Fruit fly (Drosophila melanogaster) whole organism, embryonic: ENCODE results near the gene CG5381.

Experiments used
- B-H2 ChIP-seq: fragments of 200-800 bp; sonication (Bioruptor generic); optimal IDR thresholded peaks from 2 replicates; lab custom pipeline; 2018; ENCODE audit warnings: missing biosample characterization, mild to moderate bottlenecking, missing genetic modification characterization
- CG10267 ChIP-seq: fragments of 200-800 bp; sonication (Bioruptor generic); optimal IDR thresholded peaks from 2 replicates; lab custom pipeline; 2018; ENCODE audit warnings: missing biosample characterization, mild to moderate bottlenecking, missing genetic modification characterization, moderate library complexity
- CG11504 ChIP-seq: fragments of 200-800 bp; sonication (Bioruptor generic); optimal IDR thresholded peaks from 3 replicates; lab custom pipeline; 2019; ENCODE audit warnings: missing biosample characterization, mild to moderate bottlenecking, missing genetic modification characterization, moderate library complexity
- CG12071 ChIP-seq: fragments of 200-800 bp; sonication (Bioruptor generic); optimal IDR thresholded peaks from 3 replicates; lab custom pipeline; 2018; ENCODE audit warnings: missing biosample characterization, mild to moderate bottlenecking, missing genetic modification characterization
- CG12659 ChIP-seq: fragments of 200-800 bp; sonication (Bioruptor generic); optimal IDR thresholded peaks from 3 replicates; lab custom pipeline; 2017; ENCODE audit warnings: mild to moderate bottlenecking, missing biosample characterization, missing genetic modification reagents, missing genetic modification characterization
- CG13775 ChIP-seq: fragments of 200-800 bp; sonication (Bioruptor generic); optimal IDR thresholded peaks from 3 replicates; lab custom pipeline; 2017; ENCODE audit warnings: missing biosample characterization, mild to moderate bottlenecking, missing genetic modification characterization
- CG18011 ChIP-seq: fragments of 200-800 bp; sonication (Bioruptor generic); optimal IDR thresholded peaks from 2 replicates; lab custom pipeline; 2017; ENCODE audit warnings: missing biosample characterization, missing genetic modification characterization, mild to moderate bottlenecking, moderate library complexity, missing genotype
- CG30020 ChIP-seq: fragments of 200-800 bp; optimal IDR thresholded peaks from 2 replicates; lab custom pipeline; 2019; ENCODE audit warnings: missing biosample characterization, mild to moderate bottlenecking, missing genetic modification characterization, moderate library complexity
- CG30403 ChIP-seq: fragments of 200-800 bp; sonication (Bioruptor generic); optimal IDR thresholded peaks from 3 replicates; lab custom pipeline; 2016; ENCODE audit warnings: missing biosample characterization, missing genetic modification characterization
- CG31365 ChIP-seq: fragments of 200-800 bp; sonication (Bioruptor generic); optimal IDR thresholded peaks from 2 replicates; lab custom pipeline; 2018; ENCODE audit warnings: missing biosample characterization, mild to moderate bottlenecking, missing genetic modification characterization
- CG31441 ChIP-seq: fragments of 200-800 bp; sonication (Bioruptor generic); IDR thresholded peaks from 2 replicates; pipeline ENCODE4 v1.3.6; 2022; ENCODE audit warnings: missing biosample characterization, missing genetic modification characterization
- CG3281 ChIP-seq: fragments of 200-800 bp; sonication (Bioruptor generic); optimal IDR thresholded peaks from 3 replicates; lab custom pipeline; 2017; ENCODE audit warnings: missing biosample characterization, mild to moderate bottlenecking, missing genetic modification characterization
- CG3407 ChIP-seq: fragments of 200-800 bp; sonication (Bioruptor generic); optimal IDR thresholded peaks from 2 replicates; lab custom pipeline; 2018; ENCODE audit warnings: missing biosample characterization, mild to moderate bottlenecking, missing genetic modification characterization
- CG42726 ChIP-seq: fragments of 200-800 bp; sonication (Bioruptor generic); IDR thresholded peaks from 2 replicates; pipeline ENCODE4 v1.3.6; 2022; ENCODE audit warnings: missing biosample characterization, missing genetic modification characterization; ENCODE audit not compliant: partially characterized antibody
- CG4282 ChIP-seq: fragments of 200-800 bp; sonication (Bioruptor generic); optimal IDR thresholded peaks from 2 replicates; lab custom pipeline; 2016; ENCODE audit warnings: missing biosample characterization, missing genetic modification characterization
- CG4617 ChIP-seq: fragments of 200-800 bp; sonication (Bioruptor generic); optimal IDR thresholded peaks from 3 replicates; lab custom pipeline; 2016; ENCODE audit warnings: missing biosample characterization, missing genetic modification characterization, borderline replicate concordance
- CG5953 ChIP-seq: fragments of 200-800 bp; sonication (Bioruptor generic); IDR thresholded peaks from 2 replicates; pipeline ENCODE4 v1.3.6; 2022; ENCODE audit warnings: missing biosample characterization, missing genetic modification characterization
- CG6175 ChIP-seq: fragments of 200-800 bp; sonication (Bioruptor generic); IDR thresholded peaks from 3 replicates; pipeline ENCODE4 v1.3.6; 2022; ENCODE audit warnings: missing biosample characterization, missing genetic modification characterization
- CG6654 ChIP-seq: fragments of 200-800 bp; sonication (Bioruptor generic); optimal IDR thresholded peaks from 2 replicates; lab custom pipeline; 2017; ENCODE audit warnings: missing biosample characterization, mild to moderate bottlenecking, missing genetic modification characterization
- CG8089 ChIP-seq: fragments of 200-800 bp; sonication (Bioruptor generic); optimal IDR thresholded peaks from 3 replicates; lab custom pipeline; 2016; ENCODE audit warnings: missing biosample characterization, missing genetic modification characterization
- CG8290 ChIP-seq, 3 experiments: fragments of 200-800 bp; sonication (Bioruptor generic); optimal IDR thresholded peaks; 2 replicates each; lab custom pipeline; 2016 to 2019; ENCODE audit warnings: missing biosample characterization in 3 of 3, missing genetic modification characterization in 3 of 3, mild to moderate bottlenecking in 2 of 3, moderate library complexity in 1 of 3
- CG9932 ChIP-seq: fragments of 200-800 bp; sonication (Bioruptor generic); IDR thresholded peaks from 2 replicates; pipeline ENCODE4 v1.3.6; 2022; ENCODE audit warnings: missing biosample characterization, missing genetic modification characterization
- D19B ChIP-seq: fragments of 200-800 bp; sonication (Bioruptor generic); optimal IDR thresholded peaks from 2 replicates; lab custom pipeline; 2017; ENCODE audit warnings: missing biosample characterization, mild to moderate bottlenecking, missing genetic modification characterization
- Dll ChIP-seq: fragments of 200-800 bp; sonication (Bioruptor generic); IDR thresholded peaks from 4 replicates; pipeline ENCODE4 v1.3.6; 2022; ENCODE audit warnings: missing biosample characterization, missing genetic modification characterization; ENCODE audit not compliant: partially characterized antibody
- Gsc ChIP-seq: fragments of 200-800 bp; sonication (Bioruptor generic); IDR thresholded peaks from 2 replicates; pipeline ENCODE4 v1.3.6; 2022; ENCODE audit warnings: missing biosample characterization, missing genetic modification characterization
- H2.0 ChIP-seq: fragments of 200-800 bp; sonication (Bioruptor generic); IDR thresholded peaks from 2 replicates; pipeline ENCODE4 v1.3.6; 2022; ENCODE audit warnings: missing biosample characterization, missing genetic modification characterization
- HLHmδ ChIP-seq: fragments of 200-800 bp; sonication (Bioruptor generic); optimal IDR thresholded peaks from 2 replicates; lab custom pipeline; 2018; ENCODE audit warnings: missing biosample characterization, mild to moderate bottlenecking, missing genetic modification characterization, moderate library complexity
- Hand ChIP-seq: fragments of 200-800 bp; sonication (Bioruptor generic); optimal IDR thresholded peaks from 2 replicates; lab custom pipeline; 2017; ENCODE audit warnings: mild to moderate bottlenecking, missing biosample characterization, missing genetic modification reagents, missing genetic modification characterization
- Oli ChIP-seq: fragments of 200-800 bp; sonication (Bioruptor generic); optimal IDR thresholded peaks from 2 replicates; lab custom pipeline; 2018; ENCODE audit warnings: missing biosample characterization, mild to moderate bottlenecking, missing genetic modification characterization, moderate library complexity
- Pdp1 ChIP-seq, 2 experiments: fragments of 200-800 bp; sonication (Bioruptor generic); optimal IDR thresholded peaks; 3 replicates each; lab custom pipeline; 2016; ENCODE audit warnings: missing biosample characterization in 2 of 2, missing genetic modification characterization in 2 of 2, mild to moderate bottlenecking in 1 of 2, moderate library complexity in 1 of 2
- Xbp1 ChIP-seq: fragments of 200-800 bp; sonication (Bioruptor generic); optimal IDR thresholded peaks from 3 replicates; lab custom pipeline; 2016; ENCODE audit warnings: missing biosample characterization, mild to moderate bottlenecking, missing genetic modification characterization
- btn ChIP-seq: fragments of 200-800 bp; sonication (Bioruptor generic); optimal IDR thresholded peaks from 2 replicates; lab custom pipeline; 2016; ENCODE audit warnings: missing biosample characterization, missing genetic modification characterization
- caup ChIP-seq: fragments of 200-800 bp; sonication (Bioruptor generic); optimal IDR thresholded peaks from 3 replicates; lab custom pipeline; 2017; ENCODE audit warnings: missing biosample characterization, mild to moderate bottlenecking, missing genetic modification characterization, moderate library complexity; ENCODE audit not compliant: severe bottlenecking
- chinmo ChIP-seq: fragments of 200-800 bp; sonication (Bioruptor generic); IDR thresholded peaks from 4 replicates; pipeline ENCODE4 v1.3.6; 2022; ENCODE audit warnings: missing biosample characterization, missing genetic modification characterization; ENCODE audit not compliant: partially characterized antibody
- chm ChIP-seq: fragments of 200-800 bp; sonication (Bioruptor generic); IDR thresholded peaks from 2 replicates; pipeline ENCODE4 v1.3.6; 2022; ENCODE audit warnings: missing biosample characterization, missing genetic modification characterization
- crol ChIP-seq: fragments of 200-800 bp; sonication (Bioruptor generic); IDR thresholded peaks from 2 replicates; pipeline ENCODE4 v1.3.6; 2022; ENCODE audit warnings: missing biosample characterization, missing genetic modification characterization
- dan ChIP-seq: fragments of 200-800 bp; sonication (Bioruptor generic); IDR thresholded peaks from 2 replicates; pipeline ENCODE4 v1.3.6; 2022; ENCODE audit warnings: missing biosample characterization, missing genetic modification characterization
- ems ChIP-seq: fragments of 200-800 bp; sonication (Bioruptor generic); optimal IDR thresholded peaks from 3 replicates; lab custom pipeline; 2016; ENCODE audit warnings: missing biosample characterization, missing genetic modification characterization
- fd102C ChIP-seq: fragments of 200-800 bp; sonication (Bioruptor generic); optimal IDR thresholded peaks from 2 replicates; lab custom pipeline; 2018; ENCODE audit warnings: missing biosample characterization, mild to moderate bottlenecking, missing genetic modification characterization, moderate library complexity
- ham ChIP-seq: fragments of 200-800 bp; sonication (Bioruptor generic); IDR thresholded peaks from 2 replicates; pipeline ENCODE4 v1.3.6; 2022; ENCODE audit warnings: missing biosample characterization, missing genetic modification characterization
- her ChIP-seq: fragments of 200-800 bp; sonication (Bioruptor generic); optimal IDR thresholded peaks from 2 replicates; lab custom pipeline; 2016; ENCODE audit warnings: missing biosample characterization, missing genetic modification characterization
- jumu ChIP-seq: fragments of 200-800 bp; sonication (Bioruptor generic); optimal IDR thresholded peaks from 3 replicates; lab custom pipeline; 2016; ENCODE audit warnings: missing biosample characterization, missing genetic modification characterization
- lov ChIP-seq, 2 experiments: fragments of 200-800 bp in 1 of 2; fragments of >200 bp in 1 of 2; sonication (Bioruptor generic) in 1 of 2; IDR thresholded peaks in 1 of 2; optimal IDR thresholded peaks in 1 of 2; 2 replicates in 1 of 2; 3 replicates in 1 of 2; pipeline versions ENCODE4 v1.3.6 to Lab custom; 2017 to 2022; ENCODE audit warnings: missing biosample characterization in 1 of 2, missing genetic modification characterization in 1 of 2
- luna ChIP-seq: fragments of 200-800 bp; sonication (Bioruptor generic); optimal IDR thresholded peaks from 2 replicates; lab custom pipeline; 2016; ENCODE audit warnings: missing biosample characterization, missing genetic modification characterization
- maf-S ChIP-seq: fragments of 200-800 bp; sonication (Bioruptor generic); optimal IDR thresholded peaks from 2 replicates; lab custom pipeline; 2016; ENCODE audit warnings: missing biosample characterization, missing genetic modification characterization
- mam ChIP-seq: fragments of 200-800 bp; sonication (Bioruptor generic); optimal IDR thresholded peaks from 3 replicates; lab custom pipeline; 2016; ENCODE audit warnings: missing biosample characterization, missing genetic modification characterization
- pum ChIP-seq: fragments of 200-800 bp; sonication (Bioruptor generic); optimal IDR thresholded peaks from 2 replicates; lab custom pipeline; 2016; ENCODE audit warnings: missing biosample characterization, missing genetic modification characterization
- tgo ChIP-seq: fragments of 200-800 bp; sonication (Bioruptor generic); IDR thresholded peaks from 3 replicates; pipeline ENCODE4 v1.3.6; 2022; ENCODE audit warnings: missing biosample characterization, missing genetic modification characterization
- unc-4 ChIP-seq: fragments of 200-800 bp; sonication (Bioruptor generic); IDR thresholded peaks from 2 replicates; pipeline ENCODE4 v1.3.6; 2022; ENCODE audit warnings: missing biosample characterization, missing genetic modification characterization; ENCODE audit not compliant: partially characterized antibody
- wor ChIP-seq: fragments of 200-800 bp; sonication (Bioruptor generic); IDR thresholded peaks from 2 replicates; pipeline ENCODE4 v1.3.6; 2022; ENCODE audit warnings: missing biosample characterization, missing genetic modification characterization

CG5381 gene

dm6 chr2L:10299810-10300147 is 23.1 kb downstream of the CG5381 start, which contains the start of gene CYLD (continued):
- TF ChIP-seq CG6654 (GFP tag; lab: Kevin White, UChicago), result no peak
- no peak for TF ChIP-seq HLHmδ (GFP tag; lab: Kevin White, UChicago)
- TF ChIP-seq CG31365 (tag; lab: Kevin White, UChicago), result no peak
- no peak for TF ChIP-seq D19B (GFP tag; lab: Kevin White, UChicago)
- no peak for TF ChIP-seq CG12071 (GFP tag; lab: Kevin White, UChicago)
- peak; percentile 58; the same call in 1 of the 4 replicates for TF ChIP-seq Dll
- TF ChIP-seq ham, result no peak
- peak; percentile 87 for TF ChIP-seq CG30020 (tag; lab: Kevin White, UChicago)
- TF ChIP-seq luna (GFP tag; lab: Kevin White, UChicago), result no peak
- TF ChIP-seq B-H2, result peak; percentile 14
- TF ChIP-seq ems (GFP tag; lab: Kevin White, UChicago), result no peak
- TF ChIP-seq Hand (GFP tag; lab: Kevin White, UChicago), result no peak
- peak; percentile 77 for TF ChIP-seq Xbp1 (GFP tag; lab: Kevin White, UChicago)
- peak; percentile 67 for TF ChIP-seq CG12659 (GFP tag; lab: Kevin White, UChicago)
- TF ChIP-seq CG13775, result peak; percentile 63
- TF ChIP-seq CG10267 (tag; lab: Kevin White, UChicago), result peak; percentile 77
- no peak for TF ChIP-seq CG8089 (GFP tag; lab: Kevin White, UChicago)
- TF ChIP-seq maf-S, result no peak
- TF ChIP-seq caup (GFP tag; lab: Kevin White, UChicago), result no peak
- TF ChIP-seq chm, result no peak
- TF ChIP-seq CG31441, result peak; percentile 76
- TF ChIP-seq btn (GFP tag; lab: Kevin White, UChicago), result no peak
- TF ChIP-seq CG30403 (GFP tag; lab: Kevin White, UChicago), result peak; percentile 80
- TF ChIP-seq chinmo (GFP tag; lab: Robert Waterston, UW), result no peak
- TF ChIP-seq jumu (GFP tag; lab: Kevin White, UChicago), result no peak
- peak; percentile 4 for TF ChIP-seq CG8290 (GFP tag; optimal IDR thresholded peaks at IDR 0.05; lab: Kevin White, UChicago)
- TF ChIP-seq CG8290 (tag; optimal IDR thresholded peaks at IDR 0.05; lab: Kevin White, UChicago), result peak in 1 of 2 experiments; percentile 75
- TF ChIP-seq CG5953 (GFP tag; lab: Robert Waterston, UW), result no peak
- TF ChIP-seq CG3407 (GFP tag; lab: Kevin White, UChicago), result peak; percentile 20
- peak; percentile 59 for TF ChIP-seq Oli (tag; lab: Kevin White, UChicago)
- TF ChIP-seq wor, result peak; percentile 30; the same call in 1 of the 2 replicates
- TF ChIP-seq CG18011 (GFP tag; lab: Kevin White, UChicago), result no peak
- no peak for TF ChIP-seq Gsc (GFP tag; lab: Robert Waterston, UW)
- peak; percentile 33 for TF ChIP-seq CG4617 (GFP tag; lab: Kevin White, UChicago)
- TF ChIP-seq her, result no peak
- no peak for TF ChIP-seq CG42726 (GFP tag; lab: Robert Waterston, UW)
- TF ChIP-seq CG11504, result peak; percentile 79
- peak; percentile 66 for TF ChIP-seq H2.0 (GFP tag; lab: Robert Waterston, UW)
- TF ChIP-seq CG9932 (GFP tag; lab: Robert Waterston, UW), result no peak
- no peak; the same call in 1 of the 2 replicates for TF ChIP-seq unc-4 (GFP tag; lab: Robert Waterston, UW)
- TF ChIP-seq CG3281 (GFP tag; lab: Kevin White, UChicago), result peak; percentile 63
- TF ChIP-seq fd102C (GFP tag; lab: Kevin White, UChicago), result no peak
- peak; percentile 30 for TF ChIP-seq mam (GFP tag; lab: Kevin White, UChicago)
- no peak for TF ChIP-seq CG6175 (GFP tag; lab: Robert Waterston, UW)
- peak; percentile 61; the same call in 2 of the 3 replicates for TF ChIP-seq tgo (GFP tag; lab: Robert Waterston, UW)
- TF ChIP-seq CG4282 (GFP tag; lab: Kevin White, UChicago), result no peak
- no peak for TF ChIP-seq crol (GFP tag; lab: Robert Waterston, UW)
- no peak for TF ChIP-seq pum (GFP tag; lab: Kevin White, UChicago)
- no peak for TF ChIP-seq dan (GFP tag; lab: Robert Waterston, UW)
- TF ChIP-seq lov (optimal IDR thresholded peaks at IDR 0.05; lab: Kevin White, UChicago), result no peak
- TF ChIP-seq lov (GFP tag; IDR thresholded peaks at IDR 0.05; lab: Robert Waterston, UW), result no peak; the same call in 2 of the 3 replicates
- TF ChIP-seq Pdp1 (GFP tag; optimal IDR thresholded peaks at IDR 0.05; lab: Kevin White, UChicago), result peak in 1 of 2 experiments; percentile 26
